Fruit fly (Drosophila melanogaster): Measurements from ENCODE around the gene Gs1.
A peak's percentile ranks its signal among the peaks of the same experiment; 100 is the strongest.

Gs1 gene

dm6 chr2L:114429-114828 lies 17.4 kb upstream of the Gs1 start, which contains the start of gene ND-15 (continued):
- peak; percentile 20 for TF ChIP-seq Ets97D (GFP tag; optimal IDR thresholded peaks at IDR 0.05)
- TF ChIP-seq chinmo (GFP tag; IDR thresholded peaks at IDR 0.05; ENCODE audit: partially characterized antibody), result peak; percentile 84; the same call in 2 of the 4 replicates
- TF ChIP-seq sna (GFP tag; IDR thresholded peaks at IDR 0.05; ENCODE audit: partially characterized antibody), result peak; percentile 67; the same call in 1 of the 2 replicates
- peak; percentile 58 for TF ChIP-seq CG17186 (GFP tag; optimal IDR thresholded peaks at IDR 0.05)
- TF ChIP-seq Scr (GFP tag; IDR thresholded peaks at IDR 0.05; ENCODE audit: partially characterized antibody), result peak; percentile 80
- TF ChIP-seq Opbp (GFP tag; IDR thresholded peaks at IDR 0.05; ENCODE audit: partially characterized antibody), result peak; percentile 83
- peak; percentile 84 for TF ChIP-seq CG13287 (GFP tag; IDR thresholded peaks at IDR 0.05; ENCODE audit: partially characterized antibody)
- no peak for TF ChIP-seq CG10267 (tag; optimal IDR thresholded peaks at IDR 0.05)
- peak; percentile 69; the same call in 2 of the 3 replicates for TF ChIP-seq mld (GFP tag; IDR thresholded peaks at IDR 0.05; ENCODE audit: partially characterized antibody)
- no peak for TF ChIP-seq CG18619 (GFP tag; optimal IDR thresholded peaks at IDR 0.05)
- peak; percentile 86 for TF ChIP-seq CG15514 (GFP tag; optimal IDR thresholded peaks at IDR 0.05)
- TF ChIP-seq NC2β (GFP tag; optimal IDR thresholded peaks at IDR 0.05), result no peak
- peak; percentile 43; the same call in 1 of the 3 replicates for TF ChIP-seq CG7963 (GFP tag; IDR thresholded peaks at IDR 0.05; ENCODE audit: partially characterized antibody)
- peak; percentile 19 for TF ChIP-seq CG7928 (GFP tag; optimal IDR thresholded peaks at IDR 0.05)
- TF ChIP-seq CG14710 (tag; optimal IDR thresholded peaks at IDR 0.05), result peak; percentile 14
- TF ChIP-seq slp2 (GFP tag; optimal IDR thresholded peaks at IDR 0.05), result no peak
- peak; percentile 72 for TF ChIP-seq pzg (GFP tag; optimal IDR thresholded peaks at IDR 0.05)
- TF ChIP-seq CG14965 (GFP tag; optimal IDR thresholded peaks at IDR 0.05; ENCODE audit: borderline replicate concordance), result no peak
- no peak for TF ChIP-seq CG9215 (GFP tag; IDR thresholded peaks at IDR 0.05)
- peak; percentile 65 for TF ChIP-seq CG1603 (tag; optimal IDR thresholded peaks at IDR 0.05)
- peak; percentile 25 for TF ChIP-seq exex (tag; optimal IDR thresholded peaks at IDR 0.05)
- TF ChIP-seq CTCF (GFP tag; optimal IDR thresholded peaks at IDR 0.05), result peak; percentile 43
- TF ChIP-seq CG5180 (GFP tag; optimal IDR thresholded peaks at IDR 0.05), result no peak
- peak; percentile 91 for TF ChIP-seq CG3995 (GFP tag; optimal IDR thresholded peaks at IDR 0.05)
- peak; percentile 89; the same call in 1 of the 2 replicates for TF ChIP-seq amos (GFP tag; IDR thresholded peaks at IDR 0.05; ENCODE audit: partially characterized antibody)
- no peak for TF ChIP-seq nerfin-1 (tag; optimal IDR thresholded peaks at IDR 0.05)
- TF ChIP-seq Nf-YB (GFP tag; optimal IDR thresholded peaks at IDR 0.05), result no peak
- no peak for TF ChIP-seq CG30403 (GFP tag; optimal IDR thresholded peaks at IDR 0.05)
- no peak for TF ChIP-seq esg (GFP tag; conservative IDR thresholded peaks at IDR 0.05)
- peak; percentile 65 for TF ChIP-seq ewg (GFP tag; optimal IDR thresholded peaks at IDR 0.05)
- TF ChIP-seq hb (GFP tag; IDR thresholded peaks at IDR 0.05; ENCODE audit: partially characterized antibody), result peak; percentile 63; the same call in 2 of the 3 replicates
- TF ChIP-seq dmrt99B (tag; optimal IDR thresholded peaks at IDR 0.05), result no peak
- peak; percentile 73 for TF ChIP-seq scrt (GFP tag; optimal IDR thresholded peaks at IDR 0.05)
- TF ChIP-seq CG14860 (GFP tag; IDR thresholded peaks at IDR 0.05; ENCODE audit: partially characterized antibody), result peak; percentile 55
- peak; percentile 70 for TF ChIP-seq tna (GFP tag; IDR thresholded peaks at IDR 0.05; ENCODE audit: partially characterized antibody)
- TF ChIP-seq knrl (GFP tag; IDR thresholded peaks at IDR 0.05; ENCODE audit: partially characterized antibody), result peak; percentile 73; the same call in 2 of the 3 replicates
- TF ChIP-seq inv (GFP tag; IDR thresholded peaks at IDR 0.05; ENCODE audit: partially characterized antibody), result peak; percentile 78
- TF ChIP-seq vnd (GFP tag; IDR thresholded peaks at IDR 0.05; ENCODE audit: partially characterized antibody), result peak; percentile 66
- peak; percentile 58 for TF ChIP-seq hbn (GFP tag; IDR thresholded peaks at IDR 0.05; ENCODE audit: partially characterized antibody)
- TF ChIP-seq CG34376 (GFP tag; optimal IDR thresholded peaks at IDR 0.05), result no peak
- 0 out of 3 replicates have a peak, but pooled peaks have one; percentile 50 for TF ChIP-seq CG6791 (GFP tag; IDR thresholded peaks at IDR 0.05; ENCODE audit: partially characterized antibody)
- no peak for TF ChIP-seq CG6854 (GFP tag; optimal IDR thresholded peaks at IDR 0.05)
- no peak for TF ChIP-seq CG7556 (GFP tag; optimal IDR thresholded peaks at IDR 0.05)
- no peak for TF ChIP-seq Sin3A (optimal IDR thresholded peaks at IDR 0.05)
- TF ChIP-seq CrebB (tag; optimal IDR thresholded peaks at IDR 0.05), result no peak
- TF ChIP-seq Sry-δ (GFP tag; optimal IDR thresholded peaks at IDR 0.05), result peak; percentile 79
- no peak for TF ChIP-seq dati (GFP tag; IDR thresholded peaks at IDR 0.05)
- TF ChIP-seq bbx (GFP tag; IDR thresholded peaks at IDR 0.05; ENCODE audit: partially characterized antibody), result peak; percentile 83

All from whole organism, embryonic.